Fruit fly (Drosophila melanogaster) whole organism, prepupa: Measurements from ENCODE around the gene sd.

Experiments
- Blimp-1 ChIP-seq: fragments of 200-800 bp; sonication (Bioruptor generic); optimal IDR thresholded peaks from 3 replicates; lab custom pipeline; 2017; ENCODE audit warnings: missing biosample characterization, missing genetic modification characterization, mild to moderate bottlenecking, moderate library complexity, missing genetic modification reagents
- CG10669 ChIP-seq: fragments of 200-800 bp; sonication (Bioruptor generic); optimal IDR thresholded peaks from 3 replicates; lab custom pipeline; 2018; ENCODE audit warnings: missing biosample characterization, mild to moderate bottlenecking, missing genetic modification characterization, moderate library complexity
- CG11294 ChIP-seq: fragments of 200-800 bp; sonication (Bioruptor generic); IDR thresholded peaks from 2 replicates; pipeline ENCODE4 v1.3.6; 2022; ENCODE audit warnings: missing biosample characterization, missing genetic modification characterization
- CG11762 ChIP-seq: fragments of 200-800 bp; sonication (Bioruptor generic); optimal IDR thresholded peaks from 3 replicates; lab custom pipeline; 2016; ENCODE audit warnings: missing biosample characterization, missing genetic modification characterization; ENCODE audit not compliant: insufficient read depth
- CG11902 ChIP-seq: fragments of 200-800 bp; sonication (Bioruptor generic); optimal IDR thresholded peaks from 3 replicates; lab custom pipeline; 2016; ENCODE audit warnings: missing biosample characterization, missing genetic modification characterization
- CG15336 ChIP-seq: fragments of 200-800 bp; sonication (Bioruptor generic); IDR thresholded peaks from 2 replicates; pipeline ENCODE4 v1.3.6; 2022; ENCODE audit warnings: missing biosample characterization, missing genetic modification characterization
- CG1621 ChIP-seq: fragments of 200-800 bp; sonication (Bioruptor generic); optimal IDR thresholded peaks from 3 replicates; lab custom pipeline; 2018; ENCODE audit warnings: missing biosample characterization, mild to moderate bottlenecking, missing genetic modification characterization
- CG3032 ChIP-seq: fragments of 200-800 bp; optimal IDR thresholded peaks from 2 replicates; lab custom pipeline; 2019; ENCODE audit warnings: missing biosample characterization, mild to moderate bottlenecking, missing genetic modification characterization, moderate library complexity
- CG31627 ChIP-seq: fragments of 200-800 bp; sonication (Bioruptor generic); optimal IDR thresholded peaks from 3 replicates; lab custom pipeline; 2016; ENCODE audit warnings: missing biosample characterization, missing genetic modification characterization
- CG32006 ChIP-seq: fragments of 200-800 bp; sonication (Bioruptor generic); optimal IDR thresholded peaks from 3 replicates; lab custom pipeline; 2017; ENCODE audit warnings: missing biosample characterization, mild to moderate bottlenecking, missing genetic modification characterization
- CG3919 ChIP-seq: fragments of 200-800 bp; sonication (Bioruptor generic); optimal IDR thresholded peaks from 3 replicates; lab custom pipeline; 2016; ENCODE audit warnings: missing biosample characterization, missing genetic modification characterization
- CG6163 ChIP-seq: fragments of 200-800 bp; sonication (Bioruptor generic); IDR thresholded peaks from 3 replicates; pipeline ENCODE4 v1.3.6; 2022; ENCODE audit warnings: missing biosample characterization, missing genetic modification characterization
- CG6792 ChIP-seq: fragments of 200-800 bp; sonication (Bioruptor generic); optimal IDR thresholded peaks from 3 replicates; lab custom pipeline; 2016; ENCODE audit warnings: missing biosample characterization, missing genetic modification characterization
- CG6808 ChIP-seq: fragments of 200-800 bp; sonication (Bioruptor generic); optimal IDR thresholded peaks from 3 replicates; lab custom pipeline; 2017; ENCODE audit warnings: missing biosample characterization, missing genetic modification characterization, mild to moderate bottlenecking, moderate library complexity, missing genetic modification reagents
- CG6854 ChIP-seq: fragments of 200-800 bp; sonication (Bioruptor generic); optimal IDR thresholded peaks from 2 replicates; lab custom pipeline; 2017; ENCODE audit warnings: missing biosample characterization, mild to moderate bottlenecking, missing genetic modification characterization
- CG8119 ChIP-seq: fragments of 200-800 bp; sonication (Bioruptor generic); IDR thresholded peaks from 3 replicates; pipeline ENCODE4 v1.3.6; 2022; ENCODE audit warnings: missing biosample characterization, missing genetic modification characterization
- CG8632 ChIP-seq: fragments of 200-800 bp; sonication (Bioruptor generic); optimal IDR thresholded peaks from 3 replicates; lab custom pipeline; 2016; ENCODE audit warnings: missing biosample characterization, missing genetic modification characterization
- Eip75B ChIP-seq: fragments of 200-800 bp; sonication (Bioruptor generic); optimal IDR thresholded peaks from 3 replicates; lab custom pipeline; 2016; ENCODE audit warnings: missing biosample characterization, missing genetic modification characterization
- Eip78C ChIP-seq: fragments of 200-800 bp; sonication (Bioruptor generic); peaks from one replicate; lab custom pipeline; 2016; ENCODE audit warnings: missing biosample characterization, missing genetic modification characterization
- Eip93F ChIP-seq: fragments of 200-800 bp; sonication (Bioruptor generic); optimal IDR thresholded peaks from 2 replicates; lab custom pipeline; 2016; ENCODE audit warnings: missing biosample characterization, mild to moderate bottlenecking, missing genetic modification characterization
- Ets96B ChIP-seq: fragments of 200-800 bp; optimal IDR thresholded peaks from 2 replicates; lab custom pipeline; 2019; ENCODE audit warnings: missing biosample characterization, mild to moderate bottlenecking, missing genetic modification characterization, moderate library complexity
- Gug ChIP-seq: fragments of 200-800 bp; sonication (Bioruptor generic); IDR thresholded peaks from 2 replicates; pipeline ENCODE4 v1.3.6; 2022; ENCODE audit warnings: missing biosample characterization, missing genetic modification characterization
- Hr39 ChIP-seq: fragments of 200-800 bp; sonication (Bioruptor generic); optimal IDR thresholded peaks from 2 replicates; lab custom pipeline; 2016; ENCODE audit warnings: missing biosample characterization, missing genetic modification characterization
- Met ChIP-seq: fragments of 200-800 bp; sonication (Bioruptor generic); optimal IDR thresholded peaks from 3 replicates; lab custom pipeline; 2016; ENCODE audit warnings: missing biosample characterization, missing genetic modification characterization
- OdsH ChIP-seq: fragments of 200-800 bp; sonication (Bioruptor generic); optimal IDR thresholded peaks from 3 replicates; lab custom pipeline; 2016; ENCODE audit warnings: missing biosample characterization, missing genetic modification characterization
- Smox ChIP-seq: fragments of 200-800 bp; sonication (Bioruptor generic); optimal IDR thresholded peaks from 3 replicates; lab custom pipeline; 2016; ENCODE audit warnings: missing biosample characterization, missing genetic modification characterization
- Sox102F ChIP-seq: fragments of 200-800 bp; sonication (Bioruptor generic); optimal IDR thresholded peaks from 2 replicates; lab custom pipeline; 2016; ENCODE audit warnings: missing biosample characterization, mild to moderate bottlenecking, missing genetic modification characterization
- Sox14 ChIP-seq: fragments of 200-800 bp; sonication (Bioruptor generic); optimal IDR thresholded peaks from 3 replicates; lab custom pipeline; 2016; ENCODE audit warnings: missing biosample characterization, missing genetic modification characterization
- Sox15 ChIP-seq: fragments of 200-800 bp; sonication (Bioruptor generic); optimal IDR thresholded peaks from 3 replicates; lab custom pipeline; 2016; ENCODE audit warnings: missing biosample characterization, missing genetic modification characterization
- cyc ChIP-seq: fragments of 200-800 bp; sonication (Bioruptor generic); optimal IDR thresholded peaks from 3 replicates; lab custom pipeline; 2016; ENCODE audit warnings: missing biosample characterization, missing genetic modification characterization
- dsx ChIP-seq: fragments of 200-800 bp; optimal IDR thresholded peaks from 3 replicates; lab custom pipeline; 2019; ENCODE audit warnings: missing biosample characterization, mild to moderate bottlenecking, missing genetic modification characterization, moderate library complexity; ENCODE audit not compliant: poor library complexity, severe bottlenecking
- eg ChIP-seq: fragments of 200-800 bp; sonication (Bioruptor generic); IDR thresholded peaks from 3 replicates; pipeline ENCODE4 v1.3.6; 2022; ENCODE audit warnings: missing biosample characterization, missing genetic modification characterization
- esn ChIP-seq: fragments of 200-800 bp; sonication (Bioruptor generic); optimal IDR thresholded peaks from 2 replicates; lab custom pipeline; 2016; ENCODE audit warnings: missing biosample characterization, mild to moderate bottlenecking, missing genetic modification characterization, moderate library complexity
- fd85E ChIP-seq: fragments of 200-800 bp; sonication (Bioruptor generic); optimal IDR thresholded peaks from 3 replicates; lab custom pipeline; 2016; ENCODE audit warnings: missing biosample characterization, missing genetic modification characterization
- fkh ChIP-seq: fragments of 200-800 bp; sonication (Bioruptor generic); optimal IDR thresholded peaks from 3 replicates; lab custom pipeline; 2017; ENCODE audit warnings: missing biosample characterization, mild to moderate bottlenecking, missing genetic modification characterization, moderate library complexity
- lz ChIP-seq: fragments of 200-800 bp; sonication (Bioruptor generic); optimal IDR thresholded peaks from 3 replicates; lab custom pipeline; 2016; ENCODE audit warnings: missing biosample characterization, missing genetic modification characterization
- net ChIP-seq: fragments of 200-800 bp; sonication (Bioruptor generic); optimal IDR thresholded peaks from 3 replicates; lab custom pipeline; 2016; ENCODE audit warnings: missing biosample characterization, missing genetic modification characterization
- pdm3 ChIP-seq: fragments of 200-800 bp; sonication (Bioruptor generic); optimal IDR thresholded peaks from 3 replicates; lab custom pipeline; 2016; ENCODE audit warnings: missing biosample characterization, missing genetic modification characterization
- spab ChIP-seq: fragments of 200-800 bp; sonication (Bioruptor generic); optimal IDR thresholded peaks from 2 replicates; lab custom pipeline; 2017; ENCODE audit warnings: missing biosample characterization, mild to moderate bottlenecking, missing genetic modification characterization, missing genetic modification reagents
- ss ChIP-seq, 2 experiments: fragments of 200-800 bp; sonication (Bioruptor generic); optimal IDR thresholded peaks; 2 replicates in 1 of 2; 3 replicates in 1 of 2; lab custom pipeline; 2017 to 2018; ENCODE audit warnings: mild to moderate bottlenecking in 2 of 2, missing biosample characterization in 2 of 2, missing genetic modification characterization in 2 of 2, moderate library complexity in 1 of 2
- svp ChIP-seq: fragments of 200-800 bp; sonication (Bioruptor generic); peaks from one replicate; lab custom pipeline; 2016; ENCODE audit warnings: missing biosample characterization, missing genetic modification characterization
- topi ChIP-seq: fragments of 200-800 bp; sonication (Bioruptor generic); optimal IDR thresholded peaks from 3 replicates; lab custom pipeline; 2016; ENCODE audit warnings: missing biosample characterization, missing genetic modification characterization
- vri ChIP-seq: fragments of 200-800 bp; sonication (Bioruptor generic); optimal IDR thresholded peaks from 3 replicates; lab custom pipeline; 2016; ENCODE audit warnings: missing biosample characterization, mild to moderate bottlenecking, missing genetic modification characterization

sd gene

dm6 chrX:15849021-15849420 is 44.9 kb downstream of the sd start, which contains the start of gene sun:
TSS of gene sun (minus strand) at chrX:15849258.
- TF ChIP-seq svp (GFP tag; lab: Kevin White, UChicago) (peak; percentile 6), CG3919 (GFP tag; lab: Kevin White, UChicago) (no peak), cyc (GFP tag; lab: Kevin White, UChicago) (no peak), pdm3 (no peak), fd85E (GFP tag; lab: Kevin White, UChicago) (no peak), CG11294 (GFP tag; lab: Robert Waterston, UW) (no peak), vri (peak; percentile 77), CG1621 (tag; lab: Kevin White, UChicago) (no peak), CG32006 (GFP tag; lab: Kevin White, UChicago) (no peak), lz (GFP tag; lab: Kevin White, UChicago) (no peak), CG31627 (no peak), net (GFP tag; lab: Kevin White, UChicago) (no peak), dsx (GFP tag; lab: Kevin White, UChicago) (no peak), CG10669 (no peak), Eip78C (GFP tag; lab: Kevin White, UChicago) (peak; percentile 31)

dm6 chrX:15852815-15853542 is 48.8 kb downstream of the sd start, which contains the start of the genes UBL3 and CG15914:
TSS of gene UBL3 (minus strand) at chrX:15853175.
TSS of gene CG15914 (plus strand) at chrX:15853421.
- TF ChIP-seq Eip75B (GFP tag; lab: Kevin White, UChicago) (peak; percentile 16), esn (peak; percentile 34), fd85E (GFP tag; lab: Kevin White, UChicago) (peak; percentile 19), fkh (GFP tag; lab: Kevin White, UChicago) (peak; percentile 59), CG8632 (GFP tag; lab: Kevin White, UChicago) (no peak), CG15336 (GFP tag; lab: Robert Waterston, UW) (peak; percentile 11; the same call in 1 of the 2 replicates), CG6808 (GFP tag; lab: Kevin White, UChicago) (no peak), svp (GFP tag; lab: Kevin White, UChicago) (peak; percentile 89), Sox102F (no peak), ss (GFP tag; optimal IDR thresholded peaks at IDR 0.05; lab: Kevin White, UChicago) (peak in 1 of 2 experiments; percentile 48), topi (GFP tag; lab: Kevin White, UChicago) (peak; percentile 1), Eip78C (GFP tag; lab: Kevin White, UChicago) (peak; percentile 82), Eip93F (GFP tag; lab: Kevin White, UChicago) (peak; percentile 66), vri (peak; percentile 59)

- TF ChIP-seq CG6854 (GFP tag; lab: Kevin White, UChicago) = no peak
- TF ChIP-seq cyc (GFP tag; lab: Kevin White, UChicago) = no peak
- no peak for TF ChIP-seq spab (GFP tag; lab: Kevin White, UChicago)
- no peak for TF ChIP-seq CG8119 (GFP tag; lab: Robert Waterston, UW)
- no peak for TF ChIP-seq eg (GFP tag; lab: Robert Waterston, UW)
- no peak for TF ChIP-seq fd85E (GFP tag; lab: Kevin White, UChicago)
- no peak for TF ChIP-seq Blimp-1
- TF ChIP-seq ss (GFP tag; optimal IDR thresholded peaks at IDR 0.05; lab: Kevin White, UChicago) = no peak
- no peak for TF ChIP-seq CG3032
- no peak for TF ChIP-seq CG6808 (GFP tag; lab: Kevin White, UChicago)
- no peak for TF ChIP-seq CG11294 (GFP tag; lab: Robert Waterston, UW)
- TF ChIP-seq Sox15 = no peak
- TF ChIP-seq svp (GFP tag; lab: Kevin White, UChicago) = peak; percentile 5
- TF ChIP-seq CG31627 = no peak
- TF ChIP-seq Met (GFP tag; lab: Kevin White, UChicago) = no peak
- TF ChIP-seq Smox (GFP tag; lab: Kevin White, UChicago) = no peak
- no peak for TF ChIP-seq OdsH (GFP tag; lab: Kevin White, UChicago)
- TF ChIP-seq dsx (GFP tag; lab: Kevin White, UChicago) = peak; percentile 18
- no peak for TF ChIP-seq CG11902 (GFP tag; lab: Kevin White, UChicago)
- TF ChIP-seq Sox102F = no peak
- no peak for TF ChIP-seq CG6163 (GFP tag; lab: Robert Waterston, UW)
- no peak for TF ChIP-seq Sox14 (GFP tag; lab: Kevin White, UChicago)
- no peak for TF ChIP-seq CG11762 (GFP tag; lab: Kevin White, UChicago)
- TF ChIP-seq CG8632 (GFP tag; lab: Kevin White, UChicago) = no peak
- TF ChIP-seq vri = no peak
- no peak for TF ChIP-seq Hr39 (GFP tag; lab: Kevin White, UChicago)
- TF ChIP-seq Eip75B (GFP tag; lab: Kevin White, UChicago) = no peak
- no peak for TF ChIP-seq CG1621 (tag; lab: Kevin White, UChicago)
- no peak for TF ChIP-seq Gug (GFP tag; lab: Robert Waterston, UW)
- TF ChIP-seq CG6792 (GFP tag; lab: Kevin White, UChicago) = no peak
- TF ChIP-seq Ets96B (tag; lab: Kevin White, UChicago) = no peak
- TF ChIP-seq CG3919 (GFP tag; lab: Kevin White, UChicago) = no peak
These were observed 53.6 kb downstream of the sd start, which contains the start of the genes CG46440 and Myb for dm6 chrX:15857601-15858284. TSS of gene CG46440 (minus strand) at chrX:15857823. TSS of gene Myb (minus strand) at chrX:15857823.
